Worm (Caenorhabditis elegans) whole organism, midembryonic: ENCODE measurements around the gene hse-5.

Experiments used
- T22C8.4 ChIP-seq: fragments of 200-800 bp; sonication (Bioruptor generic); IDR thresholded peaks from 2 replicates; pipeline ENCODE4 v1.3.6; 2022; ENCODE audit warnings: missing genetic modification characterization, missing compliant biosample characterization
- cog-1 ChIP-seq: sonication (generic microtip); optimal IDR thresholded peaks from 2 replicates; lab custom pipeline; 2016; ENCODE audit warnings: missing genetic modification characterization, missing compliant biosample characterization
- flt-1 ChIP-seq: fragments of 200-800 bp; sonication (Bioruptor generic); IDR thresholded peaks from 2 replicates; pipeline ENCODE4 v1.3.6; 2022; ENCODE audit warnings: missing genetic modification characterization, missing compliant biosample characterization
- klf-2 ChIP-seq: fragments of 200-800 bp; sonication (Bioruptor generic); conservative IDR thresholded peaks from 2 replicates; pipeline ENCODE4 v1.3.6; 2022; ENCODE audit warnings: missing genetic modification reagents, missing genetic modification characterization, missing compliant biosample characterization
- med-1 ChIP-seq: sonication (generic microtip); optimal IDR thresholded peaks from 2 replicates; lab custom pipeline; 2017; ENCODE audit warnings: missing genetic modification characterization, mild to moderate bottlenecking, missing compliant biosample characterization, antibody characterized with exemption, missing genetic modification reagents; ENCODE audit not compliant: insufficient read depth
- ref-1 ChIP-seq: fragments of 200-800 bp; sonication (Bioruptor generic); conservative IDR thresholded peaks from 2 replicates; pipeline ENCODE4 v1.3.6; 2022; ENCODE audit warnings: missing genetic modification reagents, missing genetic modification characterization, missing compliant biosample characterization
- tab-1 ChIP-seq: fragments of 200-800 bp; sonication (Bioruptor generic); IDR thresholded peaks from 2 replicates; pipeline ENCODE4 v1.3.6; 2022; ENCODE audit warnings: missing genetic modification characterization, missing compliant biosample characterization
- ztf-23 ChIP-seq: fragments of 200-800 bp; sonication (Bioruptor generic); IDR thresholded peaks from 2 replicates; pipeline ENCODE4 v1.3.6; 2022; ENCODE audit warnings: missing genetic modification reagents, missing genetic modification characterization, missing compliant biosample characterization
- ztf-29 ChIP-seq: fragments of 200-800 bp; sonication (Bioruptor generic); IDR thresholded peaks from 2 replicates; pipeline ENCODE4 v1.3.6; 2022; ENCODE audit warnings: missing genetic modification reagents, missing genetic modification characterization, missing compliant biosample characterization

hse-5 gene

ce11 chrIII:4345034-4345433, at the start of gene hse-5:
TSS of gene hse-5 (plus strand) at chrIII:4345334.
- TF ChIP-seq T22C8.4 (GFP tag; lab: Robert Waterston, UW) (no peak), med-1 (no peak), ref-1 (GFP tag; lab: Robert Waterston, UW) (no peak), tab-1 (no peak), flt-1 (no peak), klf-2 (GFP tag; lab: Robert Waterston, UW) (no peak), ztf-23 (GFP tag; lab: Robert Waterston, UW) (no peak), ztf-29 (GFP tag; lab: Robert Waterston, UW) (no peak), cog-1 (no peak)

- TF ChIP-seq tab-1 (no peak), cog-1 (no peak), ztf-23 (GFP tag; lab: Robert Waterston, UW) (no peak), flt-1 (no peak), T22C8.4 (GFP tag; lab: Robert Waterston, UW) (no peak), med-1 (no peak), klf-2 (GFP tag; lab: Robert Waterston, UW) (no peak), ztf-29 (GFP tag; lab: Robert Waterston, UW) (no peak), ref-1 (GFP tag; lab: Robert Waterston, UW) (no peak)
Measured at ce11 chrIII:4300989-4301498, 44.1 kb upstream of the hse-5 start, which contains the start of gene R10E4.11. TSS of gene R10E4.11 (minus strand) at chrIII:4301039.

ce11 chrIII:4302293-4302692, 42.8 kb upstream of the hse-5 start, which contains the start of gene R10E4.9:
TSS of gene R10E4.9 (minus strand) at chrIII:4302393.
- TF ChIP-seq T22C8.4 (GFP tag; lab: Robert Waterston, UW) (no peak), ztf-29 (GFP tag; lab: Robert Waterston, UW) (no peak), tab-1 (no peak), klf-2 (GFP tag; lab: Robert Waterston, UW) (no peak), med-1 (no peak), ztf-23 (GFP tag; lab: Robert Waterston, UW) (no peak), flt-1 (no peak), cog-1 (no peak), ref-1 (GFP tag; lab: Robert Waterston, UW) (no peak)

ce11 chrIII:4302780-4303179, 42.4 kb upstream of the hse-5 start:
- TF ChIP-seq tab-1 (no peak), flt-1 (no peak), cog-1 (no peak), klf-2 (GFP tag; lab: Robert Waterston, UW) (no peak), T22C8.4 (GFP tag; lab: Robert Waterston, UW) (no peak), ztf-23 (GFP tag; lab: Robert Waterston, UW) (no peak), ref-1 (GFP tag; lab: Robert Waterston, UW) (no peak), med-1 (no peak), ztf-29 (GFP tag; lab: Robert Waterston, UW) (no peak)

ce11 chrIII:4309303-4309702, 35.8 kb upstream of the hse-5 start:
- TF ChIP-seq klf-2 (GFP tag; lab: Robert Waterston, UW) = no peak
- no peak for TF ChIP-seq ztf-29 (GFP tag; lab: Robert Waterston, UW)
- TF ChIP-seq ztf-23 (GFP tag; lab: Robert Waterston, UW) = no peak
- no peak for TF ChIP-seq med-1

- TF ChIP-seq med-1 (no peak), cog-1 (peak; percentile 41), klf-2 (GFP tag; lab: Robert Waterston, UW) (no peak), tab-1 (no peak), ztf-23 (GFP tag; lab: Robert Waterston, UW) (no peak), flt-1 (peak; percentile 49; the same call in 1 of the 2 replicates)
Measured at ce11 chrIII:4313061-4313962, 31.8 kb upstream of the hse-5 start, which contains the start of the genes evl-14 and dcn-1. TSS of gene evl-14 (minus strand) at chrIII:4313128. TSS of gene dcn-1 (plus strand) at chrIII:4313912.

- no peak for TF ChIP-seq ref-1 (GFP tag; lab: Robert Waterston, UW)
- TF ChIP-seq klf-2 (GFP tag; lab: Robert Waterston, UW) = no peak
- TF ChIP-seq cog-1 = no peak
- no peak for TF ChIP-seq tab-1
- TF ChIP-seq ztf-29 (GFP tag; lab: Robert Waterston, UW) = no peak
- no peak for TF ChIP-seq T22C8.4 (GFP tag; lab: Robert Waterston, UW)
- no peak for TF ChIP-seq flt-1
- TF ChIP-seq ztf-23 (GFP tag; lab: Robert Waterston, UW) = no peak
- TF ChIP-seq med-1 = no peak
Measured at ce11 chrIII:4314502-4314901, 30.6 kb upstream of the hse-5 start.

ce11 chrIII:4317065-4317752, 27.9 kb upstream of the hse-5 start, which contains the start of gene tag-131:
TSS of gene tag-131 (plus strand) at chrIII:4317702.
- TF ChIP-seq tab-1 (no peak), flt-1 (no peak)

ce11 chrIII:4320113-4320512, 25.0 kb upstream of the hse-5 start, which contains the start of gene H38K22.6:
TSS of gene H38K22.6 (plus strand) at chrIII:4320413.
- TF ChIP-seq T22C8.4 (GFP tag; lab: Robert Waterston, UW) (no peak), ztf-29 (GFP tag; lab: Robert Waterston, UW) (no peak), ztf-23 (GFP tag; lab: Robert Waterston, UW) (no peak), cog-1 (no peak), ref-1 (GFP tag; lab: Robert Waterston, UW) (no peak), flt-1 (no peak), klf-2 (GFP tag; lab: Robert Waterston, UW) (no peak), med-1 (no peak), tab-1 (no peak)
